Worm (Caenorhabditis elegans): ENCODE results near the gene C27F2.6.

- no peak for TF ChIP-seq ama-1 (optimal IDR thresholded peaks at IDR 0.05)
- TF ChIP-seq pes-1 (GFP tag; IDR thresholded peaks at IDR 0.05) = no peak
- TF ChIP-seq hnd-1 (tag; optimal IDR thresholded peaks at IDR 0.05) = no peak
- TF ChIP-seq B0310.2 (tag; optimal IDR thresholded peaks at IDR 0.05) = no peak
- TF ChIP-seq aly-1 (tag; optimal IDR thresholded peaks at IDR 0.05) = no peak
- no peak for TF ChIP-seq hmbx-1 (tag; optimal IDR thresholded peaks at IDR 0.05)
- no peak for TF ChIP-seq tbx-11 (GFP tag; IDR thresholded peaks at IDR 0.05)
- TF ChIP-seq flt-1 (GFP tag; IDR thresholded peaks at IDR 0.05) = no peak
- TF ChIP-seq ets-7 (tag; optimal IDR thresholded peaks at IDR 0.05) = no peak
- no peak for TF ChIP-seq hmg-4 (GFP tag; optimal IDR thresholded peaks at IDR 0.05)
- no peak for TF ChIP-seq tra-4 (tag; optimal IDR thresholded peaks at IDR 0.05)
- no peak for TF ChIP-seq ceh-13 (GFP tag; optimal IDR thresholded peaks at IDR 0.05)
- no peak for TF ChIP-seq scrt-1 (GFP tag; IDR thresholded peaks at IDR 0.05)
These were observed 41.4 kb upstream of the C27F2.6 start, which contains the start of gene R144.3 for ce11 chrIII:5021689-5022088.
